Worm (Caenorhabditis elegans) whole organism, midembryonic: ENCODE data around the gene srx-1.

Experiments
- cog-1 ChIP-seq: sonication (generic microtip); optimal IDR thresholded peaks from 2 replicates; lab custom pipeline; 2016; ENCODE audit warnings: missing genetic modification characterization, missing compliant biosample characterization
- med-1 ChIP-seq: sonication (generic microtip); optimal IDR thresholded peaks from 2 replicates; lab custom pipeline; 2017; ENCODE audit warnings: missing genetic modification characterization, mild to moderate bottlenecking, missing compliant biosample characterization, antibody characterized with exemption, missing genetic modification reagents; ENCODE audit not compliant: insufficient read depth
- ref-1 ChIP-seq: fragments of 200-800 bp; sonication (Bioruptor generic); conservative IDR thresholded peaks from 2 replicates; pipeline ENCODE4 v1.3.6; 2022; ENCODE audit warnings: missing genetic modification reagents, missing genetic modification characterization, missing compliant biosample characterization

DNA sequence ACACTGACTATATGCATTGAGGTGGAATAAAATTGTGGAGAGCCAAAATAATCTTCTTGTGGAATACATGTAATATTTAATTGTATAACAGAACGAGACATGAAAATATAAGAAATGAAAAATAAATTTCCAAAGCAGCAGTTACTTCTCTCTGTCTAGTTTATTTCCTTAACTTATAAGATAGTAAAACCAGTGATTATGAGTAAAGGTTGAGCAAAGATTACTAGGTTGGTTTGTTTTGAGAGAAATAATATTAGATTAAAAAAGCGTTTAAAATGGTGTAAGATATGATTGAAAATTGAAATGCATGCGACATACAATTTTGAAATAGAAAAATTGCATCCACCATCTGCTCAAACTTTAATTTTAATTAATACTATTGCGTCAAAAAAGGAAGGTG lies 10.3 kb downstream of the srx-1 start, which contains the start of gene srh-201:
- TF ChIP-seq cog-1 (no peak), med-1 (GFP tag; lab: Kevin White, UChicago) (no peak), ref-1 (GFP tag; lab: Robert Waterston, UW) (no peak)
